Worm (Caenorhabditis elegans) whole organism, late embryonic: ENCODE data around the gene ldb-1.

Experiments used
- C38D4.7 ChIP-seq: fragments of 200-800 bp; sonication (Bioruptor generic); optimal IDR thresholded peaks from 2 replicates; lab custom pipeline; 2018; ENCODE audit warnings: mild to moderate bottlenecking, missing genetic modification characterization, moderate library complexity, missing compliant biosample characterization
- F13H6.1 ChIP-seq: sonication (generic microtip); optimal IDR thresholded peaks from 2 replicates; lab custom pipeline; 2016; ENCODE audit warnings: missing genetic modification characterization, missing compliant biosample characterization
- K09A11.1 ChIP-seq: sonication (generic microtip); optimal IDR thresholded peaks from 2 replicates; lab custom pipeline; 2017; ENCODE audit warnings: antibody characterized with exemption, mild to moderate bottlenecking, missing genetic modification characterization, missing compliant biosample characterization; ENCODE audit not compliant: insufficient read depth
- ahr-1 ChIP-seq: sonication (generic microtip); optimal IDR thresholded peaks from 2 replicates; lab custom pipeline; 2016; ENCODE audit warnings: missing genetic modification characterization, missing compliant biosample characterization
- ama-1 ChIP-seq: fragments of 150-350 bp; optimal IDR thresholded peaks from 2 replicates; lab custom pipeline; 2014
- ceh-22 ChIP-seq: sonication (generic microtip); optimal IDR thresholded peaks from 2 replicates; lab custom pipeline; 2017; ENCODE audit warnings: missing biosample characterization, missing genetic modification characterization
- ceh-24 ChIP-seq: sonication (generic microtip); optimal IDR thresholded peaks from 2 replicates; lab custom pipeline; 2016; ENCODE audit warnings: mild to moderate bottlenecking, missing genetic modification characterization, missing compliant biosample characterization
- ceh-31 ChIP-seq: sonication (generic microtip); optimal IDR thresholded peaks from 2 replicates; lab custom pipeline; 2016; ENCODE audit warnings: missing genetic modification characterization, missing compliant biosample characterization
- ceh-34 ChIP-seq: sonication (generic microtip); optimal IDR thresholded peaks from 2 replicates; lab custom pipeline; 2016; ENCODE audit warnings: mild to moderate bottlenecking, missing genetic modification characterization, missing compliant biosample characterization
- ceh-9 ChIP-seq: sonication (generic microtip); optimal IDR thresholded peaks from 2 replicates; lab custom pipeline; 2016; ENCODE audit warnings: mild to moderate bottlenecking, missing genetic modification characterization, inconsistent platforms, missing compliant biosample characterization
- dmd-4 ChIP-seq: sonication (generic microtip); optimal IDR thresholded peaks from 2 replicates; lab custom pipeline; 2016; ENCODE audit warnings: borderline replicate concordance, missing genetic modification characterization, missing compliant biosample characterization
- dve-1 ChIP-seq: sonication (generic microtip); optimal IDR thresholded peaks from 2 replicates; lab custom pipeline; 2017; ENCODE audit warnings: antibody characterized with exemption, mild to moderate bottlenecking, missing genetic modification characterization, missing compliant biosample characterization
- ets-4 ChIP-seq: sonication (generic microtip); optimal IDR thresholded peaks from 2 replicates; lab custom pipeline; 2016; ENCODE audit warnings: missing genetic modification characterization, missing compliant biosample characterization
- fax-1 ChIP-seq: sonication (generic microtip); optimal IDR thresholded peaks from 2 replicates; lab custom pipeline; 2016; ENCODE audit warnings: missing genotype, missing genetic modification characterization, missing compliant biosample characterization
- fkh-10 ChIP-seq: fragments of 150-350 bp; optimal IDR thresholded peaks from 2 replicates; lab custom pipeline; 2014; ENCODE audit warnings: missing biosample characterization, missing genetic modification reagents, missing genetic modification characterization
- gmeb-2 ChIP-seq: sonication (generic microtip); optimal IDR thresholded peaks from 2 replicates; lab custom pipeline; 2016; ENCODE audit warnings: missing genetic modification characterization, inconsistent platforms, missing compliant biosample characterization
- hlh-13 ChIP-seq: fragments of 200-800 bp; sonication (Bioruptor generic); optimal IDR thresholded peaks from 2 replicates; lab custom pipeline; 2018; ENCODE audit warnings: mild to moderate bottlenecking, missing genetic modification characterization, missing compliant biosample characterization
- hlh-15 ChIP-seq: sonication (generic microtip); optimal IDR thresholded peaks from 2 replicates; lab custom pipeline; 2016; ENCODE audit warnings: missing genetic modification characterization, missing compliant biosample characterization
- hlh-30 ChIP-seq: sonication (generic microtip); optimal IDR thresholded peaks from 2 replicates; lab custom pipeline; 2017; ENCODE audit warnings: antibody characterized with exemption, missing genetic modification characterization, missing compliant biosample characterization; ENCODE audit not compliant: insufficient read depth
- mec-3 ChIP-seq: sonication (generic microtip); optimal IDR thresholded peaks from 2 replicates; lab custom pipeline; 2016; ENCODE audit warnings: borderline replicate concordance, missing genetic modification characterization, missing compliant biosample characterization
- nfya-1 ChIP-seq: sonication (generic microtip); optimal IDR thresholded peaks from 2 replicates; lab custom pipeline; 2017; ENCODE audit warnings: missing genetic modification characterization, mild to moderate bottlenecking, missing compliant biosample characterization, antibody characterized with exemption, moderate library complexity
- nhr-11 ChIP-seq: fragments of 150-350 bp; optimal IDR thresholded peaks from 2 replicates; lab custom pipeline; 2014; ENCODE audit warnings: missing biosample characterization, missing genetic modification characterization
- npax-4 ChIP-seq: sonication (generic microtip); optimal IDR thresholded peaks from 2 replicates; lab custom pipeline; 2016; ENCODE audit warnings: missing genetic modification characterization, missing compliant biosample characterization
- odd-2 ChIP-seq: sonication (generic microtip); optimal IDR thresholded peaks from 2 replicates; lab custom pipeline; 2017; ENCODE audit warnings: antibody characterized with exemption, mild to moderate bottlenecking, missing genetic modification characterization, missing compliant biosample characterization
- pha-4 ChIP-seq: fragments of 150-350 bp; optimal IDR thresholded peaks from 2 replicates; lab custom pipeline; 2018; ENCODE audit warnings: missing biosample characterization, missing genetic modification reagents, missing genetic modification characterization
- pros-1 ChIP-seq: fragments of 150-350 bp; optimal IDR thresholded peaks from 2 replicates; lab custom pipeline; 2014; ENCODE audit warnings: missing biosample characterization, missing genetic modification reagents, missing genetic modification characterization
- ref-2 ChIP-seq: sonication (generic microtip); optimal IDR thresholded peaks from 2 replicates; lab custom pipeline; 2016; ENCODE audit warnings: missing genetic modification characterization, missing compliant biosample characterization
- rnt-1 ChIP-seq: sonication (generic microtip); optimal IDR thresholded peaks from 2 replicates; lab custom pipeline; 2016; ENCODE audit warnings: missing genetic modification characterization, missing compliant biosample characterization
- sdc-2 ChIP-seq: sonication (generic microtip); optimal IDR thresholded peaks from 2 replicates; lab custom pipeline; 2016; ENCODE audit warnings: missing genotype, missing genetic modification characterization, missing compliant biosample characterization
- sox-2 ChIP-seq: fragments of 200-800 bp; sonication (Bioruptor generic); IDR thresholded peaks from 2 replicates; pipeline ENCODE4 v1.3.6; 2022; ENCODE audit warnings: missing genetic modification reagents, missing genetic modification characterization, missing compliant biosample characterization
- syd-9 ChIP-seq: sonication (generic microtip); optimal IDR thresholded peaks from 2 replicates; lab custom pipeline; 2016; ENCODE audit warnings: mild to moderate bottlenecking, missing genetic modification characterization, moderate library complexity, missing compliant biosample characterization
- ttx-3 ChIP-seq: sonication (generic microtip); optimal IDR thresholded peaks from 2 replicates; lab custom pipeline; 2016; ENCODE audit warnings: missing genetic modification reagents, missing genetic modification characterization, missing compliant biosample characterization
- unc-3 ChIP-seq, 2 experiments: fragments of 200-800 bp in 1 of 2; sonication (Bioruptor generic) in 1 of 2; sonication (generic microtip) in 1 of 2; conservative IDR thresholded peaks in 1 of 2; optimal IDR thresholded peaks in 1 of 2; 2 replicates each; pipeline versions ENCODE4 v1.3.6 to Lab custom; 2016 to 2022; ENCODE audit warnings: missing compliant biosample characterization in 2 of 2, missing genetic modification characterization in 2 of 2, missing genetic modification reagents in 1 of 2
- unc-42 ChIP-seq: sonication (generic microtip); optimal IDR thresholded peaks from 2 replicates; lab custom pipeline; 2016; ENCODE audit warnings: missing genotype, missing genetic modification characterization, missing compliant biosample characterization
- unc-55 ChIP-seq: sonication (generic microtip); optimal IDR thresholded peaks from 2 replicates; lab custom pipeline; 2017; ENCODE audit warnings: missing biosample characterization, missing genetic modification reagents, missing genetic modification characterization
- unc-86 ChIP-seq: sonication (generic microtip); optimal IDR thresholded peaks from 2 replicates; lab custom pipeline; 2016; ENCODE audit warnings: missing genetic modification characterization, missing compliant biosample characterization
- ztf-16 ChIP-seq: sonication (generic microtip); optimal IDR thresholded peaks from 2 replicates; lab custom pipeline; 2017; ENCODE audit warnings: missing genetic modification characterization, missing compliant biosample characterization

ldb-1 gene

DNA sequence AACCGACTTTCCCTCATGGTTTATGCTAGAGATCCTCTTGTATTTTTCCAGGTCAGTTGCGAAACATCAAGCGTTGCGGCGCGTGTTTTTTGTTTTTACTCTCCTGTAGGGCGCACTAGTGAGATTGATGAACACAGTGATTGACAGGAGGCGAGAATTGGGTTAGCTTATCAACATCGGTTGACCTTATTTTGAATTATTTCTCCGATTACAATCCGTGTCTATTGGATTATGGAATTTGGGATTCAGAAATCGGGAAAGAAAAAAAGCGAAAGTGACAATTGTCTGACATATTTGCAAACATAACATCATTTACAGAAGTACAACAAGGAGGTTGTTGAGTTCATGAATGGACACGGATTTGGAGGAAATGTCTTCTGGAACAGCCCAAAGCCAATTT lies 32.2 kb downstream of the ldb-1 start:
- no peak for TF ChIP-seq ahr-1 (tag; lab: Kevin White, UChicago)
- no peak for TF ChIP-seq mec-3 (tag; lab: Kevin White, UChicago)
- TF ChIP-seq npax-4 (tag; lab: Kevin White, UChicago): no peak
- no peak for TF ChIP-seq ztf-16 (tag; lab: Kevin White, UChicago)
- no peak for TF ChIP-seq sox-2
- TF ChIP-seq ttx-3 (tag; lab: Kevin White, UChicago): no peak
- no peak for TF ChIP-seq pros-1
- no peak for TF ChIP-seq ceh-34
- no peak for TF ChIP-seq syd-9 (tag; lab: Kevin White, UChicago)
- no peak for TF ChIP-seq ceh-9 (tag; lab: Kevin White, UChicago)
- no peak for TF ChIP-seq ceh-31 (tag; lab: Kevin White, UChicago)
- TF ChIP-seq pha-4: no peak
- no peak for TF ChIP-seq unc-42 (tag; lab: Kevin White, UChicago)
- TF ChIP-seq fax-1: no peak
- TF ChIP-seq ama-1 (lab: Kevin White, UChicago): no peak
- TF ChIP-seq hlh-30: no peak
- no peak for TF ChIP-seq ref-2 (tag; lab: Kevin White, UChicago)
- TF ChIP-seq unc-86: no peak
- TF ChIP-seq odd-2 (tag; lab: Kevin White, UChicago): no peak
- TF ChIP-seq fkh-10 (GFP tag; lab: Kevin White, UChicago): no peak

DNA sequence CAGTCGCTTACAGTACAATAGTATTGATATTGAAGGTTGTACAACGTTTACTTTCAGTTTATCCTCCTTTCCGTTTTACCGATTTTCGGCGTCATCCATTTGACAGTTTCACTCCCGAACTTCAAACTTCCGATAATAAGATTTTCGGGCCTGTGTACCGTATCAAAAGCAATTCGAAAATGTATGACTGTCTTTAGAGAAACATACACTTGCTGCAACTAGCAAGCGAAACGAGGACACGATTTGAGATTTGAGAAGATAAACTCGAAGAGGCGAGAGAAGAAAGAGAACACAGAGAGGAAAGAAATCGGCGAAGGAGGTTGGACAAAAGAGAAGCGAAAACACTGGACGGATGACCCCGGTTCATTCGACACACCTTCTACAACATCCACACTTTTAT lies 33.2 kb downstream of the ldb-1 start, which contains the start of gene lpr-5:
lpr-5 (plus strand) TSS at position 220 of the 400 bp plus-strand sequence.
- no peak for TF ChIP-seq pros-1
- no peak for TF ChIP-seq ceh-31 (tag; lab: Kevin White, UChicago)
- TF ChIP-seq ceh-24 (tag; lab: Kevin White, UChicago): no peak
- no peak for TF ChIP-seq hlh-15 (tag; lab: Kevin White, UChicago)
- no peak for TF ChIP-seq sox-2
- TF ChIP-seq hlh-30: no peak

DNA sequence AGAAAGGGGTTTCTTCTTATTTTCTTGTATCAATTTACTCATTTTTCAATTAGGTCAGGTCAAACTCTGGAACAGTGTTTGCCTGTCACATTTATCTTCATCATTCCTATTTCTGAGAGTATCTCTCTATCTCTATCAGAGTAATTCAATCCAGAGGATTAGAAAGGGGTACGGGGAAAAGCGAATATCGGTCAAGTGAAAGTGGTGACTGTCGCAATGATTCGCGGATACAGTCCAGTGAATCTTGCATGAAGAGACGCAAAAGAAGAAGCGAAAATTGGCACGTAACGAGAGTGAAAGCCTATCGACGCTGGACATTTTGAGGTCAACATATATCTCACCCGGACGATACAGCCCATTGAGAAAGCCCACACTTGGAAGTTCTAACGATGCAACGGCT lies 36.1 kb downstream of the ldb-1 start, which contains the start of gene lpr-4:
lpr-4 (plus strand) TSS at position 328 of the 400 bp plus-strand sequence.
- TF ChIP-seq ets-4 (tag; lab: Kevin White, UChicago): no peak
- no peak for TF ChIP-seq K09A11.1 (tag; lab: Kevin White, UChicago)
- no peak for TF ChIP-seq F13H6.1 (tag; lab: Kevin White, UChicago)
- TF ChIP-seq ceh-34: no peak
- TF ChIP-seq nhr-11 (tag; lab: Kevin White, UChicago): no peak
- TF ChIP-seq fax-1: no peak
- peak; percentile 21 for TF ChIP-seq unc-55 (GFP tag; lab: Kevin White, UChicago)
- TF ChIP-seq ref-2 (tag; lab: Kevin White, UChicago): peak; percentile 17
- TF ChIP-seq, all 69 proteins: peak for 2

DNA sequence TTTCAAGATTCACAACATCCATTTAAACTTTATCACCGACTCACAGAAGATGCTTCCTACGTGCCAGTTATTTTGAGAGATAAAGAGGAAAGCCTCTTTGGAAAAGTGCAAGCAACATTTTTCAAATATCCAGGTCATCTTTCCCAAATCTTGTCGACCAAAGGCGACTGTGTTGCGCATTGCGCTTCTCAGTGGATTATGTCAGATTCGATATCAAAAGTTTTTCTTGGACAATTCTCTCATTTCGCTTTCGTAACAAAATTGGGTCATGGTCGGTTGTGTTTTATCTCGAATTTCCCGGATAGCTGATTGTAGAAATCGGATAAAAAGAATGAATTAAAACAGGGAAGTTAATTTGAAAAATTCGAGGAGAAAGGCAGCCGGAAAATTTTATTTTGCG lies 38.5 kb downstream of the ldb-1 start:
- no peak for TF ChIP-seq C38D4.7 (GFP tag; lab: Kevin White, UChicago)
- TF ChIP-seq nfya-1: no peak
- no peak for TF ChIP-seq sdc-2 (tag; lab: Kevin White, UChicago)
- TF ChIP-seq gmeb-2 (tag; lab: Kevin White, UChicago): no peak
- TF ChIP-seq hlh-13 (GFP tag; lab: Kevin White, UChicago): no peak
- TF ChIP-seq rnt-1: no peak
- TF ChIP-seq ceh-22 (tag; lab: Kevin White, UChicago): no peak
- TF ChIP-seq unc-3 (GFP tag; conservative IDR thresholded peaks at IDR 0.05; lab: Robert Waterston, UW): no peak
- no peak for TF ChIP-seq unc-3 (tag; optimal IDR thresholded peaks at IDR 0.05; lab: Kevin White, UChicago)
- no peak for TF ChIP-seq npax-4 (tag; lab: Kevin White, UChicago)
- TF ChIP-seq dmd-4 (tag; lab: Kevin White, UChicago): no peak
- TF ChIP-seq dve-1: no peak
